Worm (Caenorhabditis elegans): ENCODE data around the gene ule-2.

- TF ChIP-seq cog-1 (tag; optimal IDR thresholded peaks at IDR 0.05) (no peak), ref-1 (GFP tag; conservative IDR thresholded peaks at IDR 0.05) (no peak), T22C8.4 (GFP tag; IDR thresholded peaks at IDR 0.05) (no peak), tab-1 (GFP tag; IDR thresholded peaks at IDR 0.05) (no peak), ztf-29 (GFP tag; IDR thresholded peaks at IDR 0.05) (no peak)
Observed at ce11 chrIV:14614176-14614740, 20.7 kb upstream of the ule-2 start.

All from whole organism, midembryonic.